Worm (Caenorhabditis elegans): ENCODE measurements around the gene K02E10.4.

- no peak for TF ChIP-seq T22C8.4 (GFP tag; IDR thresholded peaks at IDR 0.05)
- TF ChIP-seq flt-1 (GFP tag; IDR thresholded peaks at IDR 0.05) = no peak
- no peak for TF ChIP-seq ztf-29 (GFP tag; IDR thresholded peaks at IDR 0.05)
- TF ChIP-seq klf-2 (GFP tag; conservative IDR thresholded peaks at IDR 0.05) = no peak
- TF ChIP-seq ztf-23 (GFP tag; IDR thresholded peaks at IDR 0.05) = no peak
Measured at ce11 chrX:2493586-2494175, 10.6 kb downstream of the K02E10.4 start.
